Worm (Caenorhabditis elegans) whole organism, young adult: ENCODE results near the gene col-20.
A peak's percentile ranks its signal among the peaks of the same experiment; 100 is the strongest.

Experiments
- F22D6.2 ChIP-seq: sonication (generic microtip); optimal IDR thresholded peaks from 2 replicates; lab custom pipeline; 2016; ENCODE audit warnings: mild to moderate bottlenecking, missing genetic modification characterization, missing compliant biosample characterization
- F23B12.7 ChIP-seq: sonication (generic microtip); optimal IDR thresholded peaks from 2 replicates; lab custom pipeline; 2017; ENCODE audit warnings: missing genetic modification characterization, mild to moderate bottlenecking, missing compliant biosample characterization, antibody characterized with exemption, moderate library complexity; ENCODE audit not compliant: insufficient read depth
- F57A8.1 ChIP-seq: fragments of 200-800 bp; sonication (Bioruptor generic); optimal IDR thresholded peaks from 2 replicates; lab custom pipeline; 2018; ENCODE audit warnings: mild to moderate bottlenecking, missing genetic modification characterization, moderate library complexity, missing compliant biosample characterization
- F57C9.4 ChIP-seq: sonication (generic microtip); optimal IDR thresholded peaks from 2 replicates; lab custom pipeline; 2017; ENCODE audit warnings: mild to moderate bottlenecking, missing genetic modification characterization, missing compliant biosample characterization
- K11D2.4 ChIP-seq: fragments of 200-800 bp; sonication (Bioruptor generic); IDR thresholded peaks from 2 replicates; pipeline ENCODE4 v1.3.6; 2022; ENCODE audit warnings: missing genetic modification reagents, missing genetic modification characterization, missing compliant biosample characterization
- T07F8.4 ChIP-seq: sonication (generic microtip); optimal IDR thresholded peaks from 2 replicates; lab custom pipeline; 2016; ENCODE audit warnings: mild to moderate bottlenecking, missing genetic modification characterization, moderate library complexity, missing compliant biosample characterization
- Y56A3A.18 ChIP-seq: fragments of 200-800 bp; sonication (Bioruptor generic); IDR thresholded peaks from 2 replicates; pipeline ENCODE4 v1.3.6; 2022; ENCODE audit warnings: missing genetic modification reagents, missing genetic modification characterization, missing compliant biosample characterization
- Y67H2A.10 ChIP-seq: fragments of 200-800 bp; sonication (Bioruptor generic); conservative IDR thresholded peaks from 2 replicates; pipeline ENCODE4 v1.3.6; 2022; ENCODE audit warnings: missing genetic modification reagents, missing genetic modification characterization, missing compliant biosample characterization
- Y95B8A.8 ChIP-seq: fragments of 200-800 bp; sonication (Bioruptor generic); IDR thresholded peaks from 2 replicates; pipeline ENCODE4 v1.3.6; 2022; ENCODE audit warnings: missing genetic modification reagents, missing genetic modification characterization, missing compliant biosample characterization
- ZK185.1 ChIP-seq: sonication (generic microtip); optimal IDR thresholded peaks from 2 replicates; lab custom pipeline; 2016; ENCODE audit warnings: mild to moderate bottlenecking, missing genetic modification characterization, missing compliant biosample characterization; ENCODE audit not compliant: poor library complexity, severe bottlenecking
- akir-1 ChIP-seq: fragments of 200-800 bp; sonication (Bioruptor generic); optimal IDR thresholded peaks from 2 replicates; lab custom pipeline; 2018; ENCODE audit warnings: mild to moderate bottlenecking, missing genetic modification characterization, moderate library complexity, missing compliant biosample characterization
- atf-7 ChIP-seq: sonication (generic microtip); optimal IDR thresholded peaks from 2 replicates; lab custom pipeline; 2017; ENCODE audit warnings: mild to moderate bottlenecking, missing genetic modification characterization, missing compliant biosample characterization
- ceh-27 ChIP-seq: fragments of 200-800 bp; sonication (Bioruptor generic); optimal IDR thresholded peaks from 2 replicates; lab custom pipeline; 2018; ENCODE audit warnings: mild to moderate bottlenecking, missing genetic modification characterization, moderate library complexity, missing compliant biosample characterization
- ceh-40 ChIP-seq: fragments of 200-800 bp; sonication (Bioruptor generic); IDR thresholded peaks from 2 replicates; pipeline ENCODE4 v1.3.6; 2022; ENCODE audit warnings: missing genetic modification characterization, missing compliant biosample characterization
- ceh-91 ChIP-seq: fragments of 200-800 bp; sonication (Bioruptor generic); IDR thresholded peaks from 2 replicates; pipeline ENCODE4 v1.3.6; 2022; ENCODE audit warnings: missing genetic modification reagents, missing genetic modification characterization, missing compliant biosample characterization
- chd-7 ChIP-seq: sonication (generic microtip); optimal IDR thresholded peaks from 2 replicates; lab custom pipeline; 2016; ENCODE audit warnings: mild to moderate bottlenecking, missing genetic modification characterization, moderate library complexity, missing compliant biosample characterization
- die-1 ChIP-seq: sonication (generic microtip); optimal IDR thresholded peaks from 2 replicates; lab custom pipeline; 2016; ENCODE audit warnings: missing genotype, mild to moderate bottlenecking, missing genetic modification characterization, missing compliant biosample characterization
- dpff-1 ChIP-seq: sonication (generic microtip); optimal IDR thresholded peaks from 2 replicates; lab custom pipeline; 2017; ENCODE audit warnings: mild to moderate bottlenecking, missing genetic modification characterization, missing compliant biosample characterization
- efl-1 ChIP-seq: fragments of 150-350 bp; optimal IDR thresholded peaks from 2 replicates; lab custom pipeline; 2014; ENCODE audit warnings: missing biosample characterization, missing genetic modification reagents, missing genetic modification characterization
- egl-44 ChIP-seq: fragments of 200-800 bp; sonication (Bioruptor generic); IDR thresholded peaks from 2 replicates; pipeline ENCODE4 v1.3.6; 2022; ENCODE audit warnings: missing genetic modification reagents, missing genetic modification characterization, missing compliant biosample characterization
- ekl-4 ChIP-seq: fragments of 200-800 bp; sonication (Bioruptor generic); IDR thresholded peaks from 2 replicates; pipeline ENCODE4 v1.3.6; 2022; ENCODE audit warnings: missing genetic modification reagents, missing genetic modification characterization, missing compliant biosample characterization
- ets-4 ChIP-seq: fragments of 200-800 bp; sonication (Bioruptor generic); optimal IDR thresholded peaks from 2 replicates; lab custom pipeline; 2018; ENCODE audit warnings: mild to moderate bottlenecking, missing genetic modification characterization, missing compliant biosample characterization
- fkh-3 ChIP-seq: sonication (generic microtip); optimal IDR thresholded peaks from 2 replicates; lab custom pipeline; 2016; ENCODE audit warnings: mild to moderate bottlenecking, missing genetic modification characterization, missing compliant biosample characterization
- him-1 ChIP-seq: sonication (generic microtip); optimal IDR thresholded peaks from 2 replicates; lab custom pipeline; 2016; ENCODE audit warnings: missing genotype, missing genetic modification reagents, missing genetic modification characterization, missing compliant biosample characterization
- hmg-20 ChIP-seq: fragments of 200-800 bp; sonication (Bioruptor generic); IDR thresholded peaks from 2 replicates; pipeline ENCODE4 v1.3.6; 2022; ENCODE audit warnings: missing genetic modification reagents, missing genetic modification characterization, missing compliant biosample characterization
- hrde-1 ChIP-seq: sonication (generic microtip); optimal IDR thresholded peaks from 2 replicates; lab custom pipeline; 2016; ENCODE audit warnings: missing genetic modification characterization, mild to moderate bottlenecking, missing compliant biosample characterization, moderate library complexity, missing genotype, missing genetic modification reagents, borderline replicate concordance
- let-526 ChIP-seq: fragments of 200-800 bp; sonication (Bioruptor generic); IDR thresholded peaks from 2 replicates; pipeline ENCODE4 v1.3.6; 2022; ENCODE audit warnings: missing genetic modification reagents, missing genetic modification characterization, missing compliant biosample characterization
- lin-35 ChIP-seq, 3 experiments: fragments of 150-350 bp in 2 of 3; sonication (generic microtip) in 1 of 3; optimal IDR thresholded peaks; 2 replicates each; lab custom pipeline; 2014 to 2018; ENCODE audit warnings: missing biosample characterization in 3 of 3, missing genetic modification characterization in 3 of 3, missing genetic modification reagents in 3 of 3
- lin-40 ChIP-seq: sonication (generic microtip); optimal IDR thresholded peaks from 2 replicates; lab custom pipeline; 2016; ENCODE audit warnings: missing genetic modification characterization, mild to moderate bottlenecking, missing compliant biosample characterization, missing genotype, missing genetic modification reagents
- lsl-1 ChIP-seq: fragments of 200-800 bp; sonication (Bioruptor generic); optimal IDR thresholded peaks from 2 replicates; lab custom pipeline; 2018; ENCODE audit warnings: mild to moderate bottlenecking, missing genetic modification characterization, moderate library complexity, missing compliant biosample characterization
- lsy-27 ChIP-seq: sonication (generic microtip); optimal IDR thresholded peaks from 2 replicates; lab custom pipeline; 2017; ENCODE audit warnings: missing genetic modification characterization, mild to moderate bottlenecking, missing compliant biosample characterization, antibody characterized with exemption, missing genotype, borderline replicate concordance; ENCODE audit not compliant: insufficient read depth
- madf-6 ChIP-seq: fragments of 200-800 bp; sonication (Bioruptor generic); IDR thresholded peaks from 2 replicates; pipeline ENCODE4 v1.3.6; 2022; ENCODE audit warnings: missing genetic modification reagents, missing genetic modification characterization, missing compliant biosample characterization
- mes-4 ChIP-seq: sonication (generic microtip); optimal IDR thresholded peaks from 2 replicates; lab custom pipeline; 2016; ENCODE audit warnings: missing genotype, missing genetic modification characterization, missing compliant biosample characterization
- nhr-179 ChIP-seq: sonication (generic microtip); optimal IDR thresholded peaks from 2 replicates; lab custom pipeline; 2016; ENCODE audit warnings: mild to moderate bottlenecking, missing genetic modification characterization, missing compliant biosample characterization
- nhr-90 ChIP-seq: sonication (generic microtip); optimal IDR thresholded peaks from 2 replicates; lab custom pipeline; 2016; ENCODE audit warnings: missing genotype, mild to moderate bottlenecking, missing genetic modification characterization, missing compliant biosample characterization
- rcor-1 ChIP-seq: fragments of 200-800 bp; sonication (Bioruptor generic); IDR thresholded peaks from 2 replicates; pipeline ENCODE4 v1.3.6; 2022; ENCODE audit warnings: missing genetic modification reagents, missing genetic modification characterization, missing compliant biosample characterization
- rec-8 ChIP-seq, 2 experiments: sonication (generic microtip); optimal IDR thresholded peaks; 2 replicates each; lab custom pipeline; 2016; ENCODE audit warnings: mild to moderate bottlenecking in 2 of 2, missing genetic modification characterization in 2 of 2, missing genetic modification reagents in 2 of 2, missing genotype in 2 of 2, missing biosample characterization in 1 of 2, missing compliant biosample characterization in 1 of 2, moderate library complexity in 1 of 2
- rpc-1 ChIP-seq, 2 experiments: fragments of 150-350 bp in 1 of 2; sonication (generic microtip) in 1 of 2; optimal IDR thresholded peaks; 2 replicates each; lab custom pipeline; 2014 to 2018; ENCODE audit warnings: missing biosample characterization in 1 of 2, missing genetic modification characterization in 1 of 2, missing genetic modification reagents in 1 of 2, missing genotype in 1 of 2
- snpc-3.4 ChIP-seq: sonication (generic microtip); optimal IDR thresholded peaks from 2 replicates; lab custom pipeline; 2017; ENCODE audit warnings: missing genetic modification characterization, mild to moderate bottlenecking, missing compliant biosample characterization, antibody characterized with exemption, moderate library complexity, missing genotype, missing genetic modification reagents
- somi-1 ChIP-seq: fragments of 200-800 bp; sonication (Bioruptor generic); optimal IDR thresholded peaks from 2 replicates; lab custom pipeline; 2018; ENCODE audit warnings: mild to moderate bottlenecking, missing genetic modification characterization, missing compliant biosample characterization
- sptf-2 ChIP-seq: fragments of 200-800 bp; sonication (Bioruptor generic); optimal IDR thresholded peaks from 2 replicates; lab custom pipeline; 2018; ENCODE audit warnings: mild to moderate bottlenecking, missing genetic modification characterization, missing compliant biosample characterization
- tbp1 ChIP-seq: fragments of 200-800 bp; sonication (Bioruptor generic); optimal IDR thresholded peaks from 2 replicates; lab custom pipeline; 2018; ENCODE audit warnings: mild to moderate bottlenecking, missing genetic modification characterization, missing compliant biosample characterization
- tlf-1 ChIP-seq: fragments of 200-800 bp; sonication (Bioruptor generic); optimal IDR thresholded peaks from 2 replicates; lab custom pipeline; 2018; ENCODE audit warnings: mild to moderate bottlenecking, missing genetic modification characterization, missing compliant biosample characterization
- zfh-2 ChIP-seq: fragments of 200-800 bp; sonication (Bioruptor generic); conservative IDR thresholded peaks from 2 replicates; pipeline ENCODE4 v1.3.6; 2022; ENCODE audit warnings: missing genetic modification reagents, missing genetic modification characterization, missing compliant biosample characterization
- zim-3 ChIP-seq: sonication (generic microtip); optimal IDR thresholded peaks from 2 replicates; lab custom pipeline; 2017; ENCODE audit warnings: mild to moderate bottlenecking, missing genetic modification characterization, moderate library complexity, missing compliant biosample characterization
- ztf-22 ChIP-seq: fragments of 200-800 bp; sonication (Bioruptor generic); optimal IDR thresholded peaks from 2 replicates; lab custom pipeline; 2018; ENCODE audit warnings: mild to moderate bottlenecking, missing genetic modification characterization, moderate library complexity, missing compliant biosample characterization
- ztf-25 ChIP-seq: fragments of 200-800 bp; sonication (Bioruptor generic); IDR thresholded peaks from 2 replicates; pipeline ENCODE4 v1.3.6; 2022; ENCODE audit warnings: missing genetic modification reagents, missing genetic modification characterization, missing compliant biosample characterization
- ztf-28 ChIP-seq: fragments of 200-800 bp; sonication (Bioruptor generic); IDR thresholded peaks from 2 replicates; pipeline ENCODE4 v1.3.6; 2022; ENCODE audit warnings: missing genetic modification reagents, missing genetic modification characterization, missing compliant biosample characterization

Gene col-20

ce11 chrII:4914214-4914613 is 43.6 kb upstream of the col-20 start, which contains the start of gene R05F9.11 (continued):
- TF ChIP-seq tlf-1 (GFP tag; lab: Kevin White, UChicago) = peak; percentile 4
- no peak for TF ChIP-seq ets-4 (GFP tag; lab: Kevin White, UChicago)
- no peak for TF ChIP-seq rpc-1 (optimal IDR thresholded peaks at IDR 0.05; lab: Kevin White, UChicago)
- no peak for TF ChIP-seq rpc-1 (tag; optimal IDR thresholded peaks at IDR 0.05; lab: Kevin White, UChicago)
- no peak for TF ChIP-seq lin-35 (GFP tag; optimal IDR thresholded peaks at IDR 0.05; lab: Kevin White, UChicago)
- no peak for TF ChIP-seq dpff-1 (tag; lab: Kevin White, UChicago)
- peak; percentile 42 for TF ChIP-seq tbp1 (GFP tag; lab: Kevin White, UChicago)
- TF ChIP-seq ztf-25 (GFP tag; lab: Robert Waterston, UW) = no peak
- TF ChIP-seq Y95B8A.8 (GFP tag; lab: Robert Waterston, UW) = no peak
- TF ChIP-seq F23B12.7 (tag; lab: Kevin White, UChicago) = no peak
- TF ChIP-seq zim-3 (tag; lab: Kevin White, UChicago) = no peak
- no peak for TF ChIP-seq K11D2.4
- TF ChIP-seq chd-7 (tag; lab: Kevin White, UChicago) = no peak
- 0 out of 2 replicates have a peak, but pooled peaks have one; percentile 52 for TF ChIP-seq ceh-91 (GFP tag; lab: Robert Waterston, UW)
- no peak for TF ChIP-seq die-1 (tag; lab: Kevin White, UChicago)
- no peak for TF ChIP-seq Y67H2A.10 (GFP tag; lab: Robert Waterston, UW)
- no peak for TF ChIP-seq akir-1 (GFP tag; lab: Kevin White, UChicago)
- TF ChIP-seq ztf-28 = no peak
- TF ChIP-seq mes-4 (tag; lab: Kevin White, UChicago) = no peak
- TF ChIP-seq hmg-20 (GFP tag; lab: Robert Waterston, UW) = no peak
- TF ChIP-seq F57C9.4 = no peak
- no peak for TF ChIP-seq let-526 (GFP tag; lab: Robert Waterston, UW)
- TF ChIP-seq atf-7 (tag; lab: Kevin White, UChicago) = no peak
- no peak for TF ChIP-seq ekl-4 (GFP tag; lab: Robert Waterston, UW)
- peak; percentile 79 for TF ChIP-seq him-1 (tag; lab: Kevin White, UChicago)
- peak; percentile 94 for TF ChIP-seq lsl-1 (GFP tag; lab: Kevin White, UChicago)
- TF ChIP-seq zfh-2 (GFP tag; lab: Robert Waterston, UW) = no peak
- TF ChIP-seq ZK185.1 (tag; lab: Kevin White, UChicago) = no peak
- no peak for TF ChIP-seq sptf-2 (GFP tag; lab: Kevin White, UChicago)
- no peak for TF ChIP-seq ztf-22 (GFP tag; lab: Kevin White, UChicago)
- no peak for TF ChIP-seq F57A8.1 (GFP tag; lab: Kevin White, UChicago)
- TF ChIP-seq ceh-40 (GFP tag; lab: Robert Waterston, UW) = no peak
- TF ChIP-seq nhr-90 = no peak
- TF ChIP-seq snpc-3.4 (tag; lab: Kevin White, UChicago) = no peak
- TF ChIP-seq rec-8 (tag; optimal IDR thresholded peaks at IDR 0.05; lab: Kevin White, UChicago) = no peak
- TF ChIP-seq lin-40 = no peak
- TF ChIP-seq nhr-179 = no peak
- no peak for TF ChIP-seq somi-1 (GFP tag; lab: Kevin White, UChicago)
- no peak for TF ChIP-seq F22D6.2
- no peak for TF ChIP-seq hrde-1 (tag; lab: Kevin White, UChicago)
- no peak for TF ChIP-seq egl-44 (GFP tag; lab: Robert Waterston, UW)
- no peak for TF ChIP-seq fkh-3 (tag; lab: Kevin White, UChicago)
- TF ChIP-seq T07F8.4 (tag; lab: Kevin White, UChicago) = no peak
- no peak for TF ChIP-seq Y56A3A.18 (GFP tag; lab: Robert Waterston, UW)
- TF ChIP-seq efl-1 (GFP tag; lab: Kevin White, UChicago) = peak; percentile 27
- peak; percentile 93 for TF ChIP-seq madf-6 (GFP tag; lab: Robert Waterston, UW)
- TF ChIP-seq lsy-27 (tag; lab: Kevin White, UChicago) = no peak
- no peak for TF ChIP-seq ceh-27 (GFP tag; lab: Kevin White, UChicago)
- 0 out of 2 replicates have a peak, but pooled peaks have one; percentile 11 for TF ChIP-seq rcor-1
